Worm (Caenorhabditis elegans) whole organism, L1 larva: ENCODE data around the gene gem-1.

ENCODE experiments used
- C04F5.9 ChIP-seq: sonication (generic microtip); optimal IDR thresholded peaks from 2 replicates; lab custom pipeline; 2016; ENCODE audit warnings: missing genetic modification characterization, missing compliant biosample characterization
- C16A3.4 ChIP-seq: fragments of 150-350 bp; optimal IDR thresholded peaks from 2 replicates; lab custom pipeline; 2014; ENCODE audit warnings: missing biosample characterization, missing genetic modification characterization
- C34B4.2 ChIP-seq: sonication (generic microtip); optimal IDR thresholded peaks from 2 replicates; lab custom pipeline; 2017; ENCODE audit warnings: mild to moderate bottlenecking, missing genetic modification characterization, missing compliant biosample characterization
- ama-1 ChIP-seq: fragments of 150-350 bp; optimal IDR thresholded peaks from 2 replicates; lab custom pipeline; 2014
- blmp-1 ChIP-seq: fragments of 150-350 bp; optimal IDR thresholded peaks from 2 replicates; lab custom pipeline; 2014; ENCODE audit warnings: missing biosample characterization, missing genetic modification characterization
- ceh-8 ChIP-seq: fragments of 200-800 bp; sonication (Bioruptor generic); optimal IDR thresholded peaks from 2 replicates; lab custom pipeline; 2018; ENCODE audit warnings: mild to moderate bottlenecking, missing genetic modification characterization, moderate library complexity, missing compliant biosample characterization
- ceh-82 ChIP-seq, 3 experiments: fragments of 150-350 bp in 1 of 3; sonication (generic microtip) in 2 of 3; optimal IDR thresholded peaks; 2 replicates each; lab custom pipeline; 2014 to 2017; ENCODE audit warnings: missing biosample characterization in 3 of 3, missing genetic modification characterization in 3 of 3
- ceh-90 ChIP-seq: sonication (generic microtip); optimal IDR thresholded peaks from 2 replicates; lab custom pipeline; 2016; ENCODE audit warnings: missing genetic modification characterization, missing compliant biosample characterization
- ces-1 ChIP-seq: fragments of 150-350 bp; optimal IDR thresholded peaks from 2 replicates; lab custom pipeline; 2014; ENCODE audit warnings: missing biosample characterization, missing genetic modification reagents, missing genetic modification characterization
- dsc-1 ChIP-seq: sonication (generic microtip); optimal IDR thresholded peaks from 2 replicates; lab custom pipeline; 2016; ENCODE audit warnings: mild to moderate bottlenecking, missing genetic modification characterization, missing compliant biosample characterization
- efl-1 ChIP-seq, 4 experiments: fragments of 150-350 bp; optimal IDR thresholded peaks in 3 of 4; peaks in 1 of 4; 1 replicate in 1 of 4; 2 replicates in 3 of 4; lab custom pipeline; 2014; ENCODE audit warnings: missing biosample characterization in 2 of 4, missing genetic modification characterization in 2 of 4, missing genetic modification reagents in 2 of 4
- efl-3 ChIP-seq: fragments of 200-800 bp; sonication (Bioruptor generic); optimal IDR thresholded peaks from 2 replicates; lab custom pipeline; 2018; ENCODE audit warnings: mild to moderate bottlenecking, missing genetic modification characterization, missing compliant biosample characterization
- elt-2 ChIP-seq: sonication (generic microtip); optimal IDR thresholded peaks from 2 replicates; lab custom pipeline; 2016; ENCODE audit warnings: missing genetic modification characterization, mild to moderate bottlenecking, inconsistent platforms, missing compliant biosample characterization, missing genetic modification reagents
- ets-5 ChIP-seq: fragments of 200-800 bp; sonication (Bioruptor generic); IDR thresholded peaks from 2 replicates; pipeline ENCODE4 v1.3.6; 2022; ENCODE audit warnings: missing genetic modification characterization, missing compliant biosample characterization
- fkh-8 ChIP-seq: sonication (generic microtip); optimal IDR thresholded peaks from 2 replicates; lab custom pipeline; 2016; ENCODE audit warnings: mild to moderate bottlenecking, missing genetic modification characterization, missing compliant biosample characterization
- grh-1 ChIP-seq: fragments of 200-800 bp; sonication (Bioruptor generic); IDR thresholded peaks from 2 replicates; pipeline ENCODE4 v1.3.6; 2022; ENCODE audit warnings: missing genetic modification reagents, missing genetic modification characterization, missing compliant biosample characterization
- irx-1 ChIP-seq: sonication (generic microtip); optimal IDR thresholded peaks from 2 replicates; lab custom pipeline; 2016; ENCODE audit warnings: missing genetic modification characterization, missing compliant biosample characterization
- isw-1 ChIP-seq: fragments of 200-800 bp; sonication (Bioruptor generic); IDR thresholded peaks from 2 replicates; pipeline ENCODE4 v1.3.6; 2022; ENCODE audit warnings: missing genetic modification characterization, missing compliant biosample characterization
- jun-1 ChIP-seq: fragments of 150-350 bp; optimal IDR thresholded peaks from 2 replicates; lab custom pipeline; 2014; ENCODE audit warnings: missing biosample characterization, missing genetic modification reagents, missing genetic modification characterization
- lin-14 ChIP-seq: fragments of 200-800 bp; sonication (Bioruptor generic); optimal IDR thresholded peaks from 2 replicates; lab custom pipeline; 2018; ENCODE audit warnings: mild to moderate bottlenecking, missing genetic modification characterization, moderate library complexity, missing compliant biosample characterization
- lin-15B ChIP-seq: fragments of 150-350 bp; sonication (generic microtip); optimal IDR thresholded peaks from 3 replicates; lab custom pipeline; 2014; ENCODE audit warnings: missing biosample characterization, missing genetic modification characterization
- lin-35 ChIP-seq, 2 experiments: fragments of 150-350 bp; optimal IDR thresholded peaks; 2 replicates each; lab custom pipeline; 2014; ENCODE audit warnings: missing biosample characterization in 2 of 2, missing genetic modification characterization in 2 of 2, missing genetic modification reagents in 2 of 2
- lin-39 ChIP-seq: fragments of 150-350 bp; optimal IDR thresholded peaks from 2 replicates; lab custom pipeline; 2014; ENCODE audit warnings: missing biosample characterization, missing genetic modification reagents, missing genetic modification characterization
- lir-3 ChIP-seq: sonication (generic microtip); optimal IDR thresholded peaks from 2 replicates; lab custom pipeline; 2016; ENCODE audit warnings: mild to moderate bottlenecking, missing genetic modification characterization, moderate library complexity, missing compliant biosample characterization; ENCODE audit not compliant: poor library complexity
- mab-9 ChIP-seq: fragments of 200-800 bp; sonication (Bioruptor generic); IDR thresholded peaks from 2 replicates; pipeline ENCODE4 v1.3.6; 2022; ENCODE audit warnings: missing genetic modification reagents, missing genetic modification characterization, missing compliant biosample characterization
- mdl-1 ChIP-seq, 2 experiments: fragments of 150-350 bp; optimal IDR thresholded peaks; 2 replicates each; lab custom pipeline; 2014 to 2017; ENCODE audit warnings: missing biosample characterization in 2 of 2, missing genetic modification characterization in 2 of 2, inconsistent platforms in 1 of 2
- mef-2 ChIP-seq: fragments of 150-350 bp; optimal IDR thresholded peaks from 2 replicates; lab custom pipeline; 2014; ENCODE audit warnings: missing biosample characterization, missing genetic modification characterization
- nhr-11 ChIP-seq: fragments of 150-350 bp; optimal IDR thresholded peaks from 2 replicates; lab custom pipeline; 2014; ENCODE audit warnings: missing biosample characterization, missing genetic modification characterization
- nhr-12 ChIP-seq: sonication (generic microtip); optimal IDR thresholded peaks from 2 replicates; lab custom pipeline; 2017; ENCODE audit warnings: missing biosample characterization, missing genetic modification characterization
- nhr-19 ChIP-seq: fragments of 200-800 bp; sonication (Bioruptor generic); conservative IDR thresholded peaks from 2 replicates; pipeline ENCODE4 v1.3.6; 2022; ENCODE audit warnings: missing genetic modification characterization, missing compliant biosample characterization
- nhr-20 ChIP-seq: sonication (generic microtip); optimal IDR thresholded peaks from 2 replicates; lab custom pipeline; 2016; ENCODE audit warnings: mild to moderate bottlenecking, missing genetic modification characterization, missing compliant biosample characterization
- nhr-71 ChIP-seq: sonication (generic microtip); optimal IDR thresholded peaks from 2 replicates; lab custom pipeline; 2016; ENCODE audit warnings: mild to moderate bottlenecking, missing genetic modification characterization, moderate library complexity, missing compliant biosample characterization
- nhr-84 ChIP-seq: sonication (generic microtip); optimal IDR thresholded peaks from 2 replicates; lab custom pipeline; 2017; ENCODE audit warnings: missing biosample characterization, missing genetic modification characterization
- nhr-85 ChIP-seq: sonication (generic microtip); peaks from one replicate; lab custom pipeline; 2016; ENCODE audit warnings: missing genetic modification characterization, inconsistent platforms, missing compliant biosample characterization
- nhr-90 ChIP-seq: sonication (generic microtip); optimal IDR thresholded peaks from 2 replicates; lab custom pipeline; 2016; ENCODE audit warnings: mild to moderate bottlenecking, missing genetic modification characterization, missing compliant biosample characterization; ENCODE audit not compliant: poor library complexity
- pag-3 ChIP-seq: sonication (generic microtip); optimal IDR thresholded peaks from 2 replicates; lab custom pipeline; 2017; ENCODE audit warnings: missing genetic modification characterization, mild to moderate bottlenecking, missing compliant biosample characterization, antibody characterized with exemption, borderline replicate concordance; ENCODE audit not compliant: insufficient read depth
- pqm-1 ChIP-seq: sonication (generic microtip); optimal IDR thresholded peaks from 3 replicates; lab custom pipeline; 2017; ENCODE audit warnings: missing biosample characterization, missing genetic modification characterization
- rnt-1 ChIP-seq: sonication (generic microtip); optimal IDR thresholded peaks from 2 replicates; lab custom pipeline; 2016; ENCODE audit warnings: mild to moderate bottlenecking, missing genetic modification characterization, moderate library complexity, missing compliant biosample characterization
- skn-1 ChIP-seq: fragments of 150-350 bp; optimal IDR thresholded peaks from 2 replicates; lab custom pipeline; 2014; ENCODE audit warnings: missing biosample characterization, missing genetic modification characterization
- snu-23 ChIP-seq: sonication (generic microtip); optimal IDR thresholded peaks from 2 replicates; lab custom pipeline; 2016; ENCODE audit warnings: missing genetic modification characterization, missing compliant biosample characterization
- sox-4 ChIP-seq: sonication (generic microtip); optimal IDR thresholded peaks from 2 replicates; lab custom pipeline; 2016; ENCODE audit warnings: missing genetic modification characterization, missing compliant biosample characterization
- swsn-7 ChIP-seq: sonication (generic microtip); optimal IDR thresholded peaks from 2 replicates; lab custom pipeline; 2016; ENCODE audit warnings: missing genetic modification characterization, missing compliant biosample characterization
- tbx-2 ChIP-seq: sonication (generic microtip); optimal IDR thresholded peaks from 2 replicates; lab custom pipeline; 2016; ENCODE audit warnings: missing genetic modification characterization, missing compliant biosample characterization
- tlp-1 ChIP-seq: fragments of 150-350 bp; optimal IDR thresholded peaks from 2 replicates; lab custom pipeline; 2014; ENCODE audit warnings: missing biosample characterization, missing genetic modification characterization
- unc-30 ChIP-seq: sonication (generic microtip); optimal IDR thresholded peaks from 2 replicates; lab custom pipeline; 2017; ENCODE audit warnings: missing biosample characterization, missing genetic modification characterization
- xbp-1 ChIP-seq: sonication (generic microtip); optimal IDR thresholded peaks from 2 replicates; lab custom pipeline; 2016; ENCODE audit warnings: missing genetic modification characterization, missing compliant biosample characterization
- ztf-4 ChIP-seq: fragments of 150-350 bp; optimal IDR thresholded peaks from 2 replicates; lab custom pipeline; 2014; ENCODE audit warnings: missing biosample characterization, missing genetic modification characterization

The gem-1 gene

DNA sequence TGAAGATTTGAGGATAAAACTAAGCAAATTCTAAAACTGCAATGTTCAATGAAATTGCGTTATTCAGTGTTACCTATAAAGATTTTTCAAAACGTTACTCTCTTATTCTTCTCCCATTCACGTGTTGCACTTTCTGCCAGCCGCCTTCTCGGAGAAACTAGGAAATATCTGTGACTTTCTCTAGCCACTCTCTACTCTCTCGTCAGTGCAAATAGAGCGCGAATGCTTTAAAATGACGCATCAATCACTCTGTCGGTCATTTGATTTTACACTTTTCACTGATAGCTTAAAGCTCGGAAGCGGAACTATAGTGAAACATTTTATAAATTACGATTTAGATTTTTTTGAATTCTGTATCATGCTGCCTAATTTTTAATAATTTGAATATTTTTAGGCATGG lies 47.9 kb downstream of the gem-1 start (continued):
- TF ChIP-seq efl-3: no peak
- TF ChIP-seq lin-15B (tag; lab: Kevin White, UChicago): peak; percentile 57
- no peak for TF ChIP-seq tlp-1 (tag; lab: Kevin White, UChicago)
- peak; percentile 96 for TF ChIP-seq lin-39 (tag; lab: Kevin White, UChicago)
- peak; percentile 79 for TF ChIP-seq ztf-4 (tag; lab: Kevin White, UChicago)
- no peak for TF ChIP-seq ceh-8
- TF ChIP-seq skn-1 (tag; lab: Kevin White, UChicago): peak; percentile 92
- peak; percentile 94 for TF ChIP-seq snu-23 (GFP tag; lab: Kevin White, UChicago)
- peak; percentile 90 for TF ChIP-seq blmp-1
- TF ChIP-seq ets-5 (GFP tag; lab: Robert Waterston, UW): no peak
- peak; percentile 74 for TF ChIP-seq jun-1 (tag; lab: Kevin White, UChicago)
- peak; percentile 56 for TF ChIP-seq irx-1 (tag; lab: Kevin White, UChicago)
- peak; percentile 51 for TF ChIP-seq nhr-90
- TF ChIP-seq ama-1 (lab: Kevin White, UChicago): no peak
- peak; percentile 89 for TF ChIP-seq rnt-1 (tag; lab: Kevin White, UChicago)
- peak; percentile 89 for TF ChIP-seq nhr-19
- TF ChIP-seq swsn-7 (tag; lab: Kevin White, UChicago): peak; percentile 74
- no peak for TF ChIP-seq grh-1 (GFP tag; lab: Robert Waterston, UW)
- TF ChIP-seq nhr-84: no peak
- no peak for TF ChIP-seq nhr-12 (tag; lab: Kevin White, UChicago)
- TF ChIP-seq fkh-8 (tag; lab: Kevin White, UChicago): peak; percentile 82
- TF ChIP-seq xbp-1 (tag; lab: Kevin White, UChicago): peak; percentile 76
- peak; percentile 36 for TF ChIP-seq dsc-1 (tag; lab: Kevin White, UChicago)
- peak; percentile 47 for TF ChIP-seq mef-2 (tag; lab: Kevin White, UChicago)
- no peak for TF ChIP-seq nhr-11 (tag; lab: Kevin White, UChicago)
- no peak for TF ChIP-seq mab-9 (GFP tag; lab: Robert Waterston, UW)
- peak; percentile 93 for TF ChIP-seq pag-3 (tag; lab: Kevin White, UChicago)
- peak; percentile 83 for TF ChIP-seq tbx-2 (tag; lab: Kevin White, UChicago)
- TF ChIP-seq efl-1 (optimal IDR thresholded peaks at IDR 0.05; lab: Kevin White, UChicago): peak; percentile 58 to 67
- TF ChIP-seq efl-1 (GFP tag; optimal IDR thresholded peaks at IDR 0.05 in 1 of 2; lab: Kevin White, UChicago): peak; percentile 49 to 73
- peak; percentile 14; the same call in 1 of the 2 replicates for TF ChIP-seq isw-1 (GFP tag; lab: Robert Waterston, UW)
- peak; percentile 88 for TF ChIP-seq C16A3.4 (tag; lab: Kevin White, UChicago)
- no peak for TF ChIP-seq pqm-1 (tag; lab: Kevin White, UChicago)
- TF ChIP-seq elt-2 (tag; lab: Kevin White, UChicago): peak; percentile 61
- no peak for TF ChIP-seq ceh-90 (tag; lab: Kevin White, UChicago)
- peak; percentile 32 to 78 (median 52) for TF ChIP-seq ceh-82 (tag; optimal IDR thresholded peaks at IDR 0.05; lab: Kevin White, UChicago)
- TF ChIP-seq lir-3: peak; percentile 42
- TF ChIP-seq nhr-71 (tag; lab: Kevin White, UChicago): peak; percentile 96
- peak in 1 of 2 experiments; percentile 94 for TF ChIP-seq mdl-1 (tag; optimal IDR thresholded peaks at IDR 0.05; lab: Kevin White, UChicago)

ce11 chrX:13328034-13328433 lies 48.8 kb downstream of the gem-1 start, which contains the start of gene sir-2.2:
Gene sir-2.2, plus strand, starts transcription at chrX:13328067.
- TF ChIP-seq C34B4.2 (tag; lab: Kevin White, UChicago): no peak
- no peak for TF ChIP-seq ces-1
- peak; percentile 57 for TF ChIP-seq elt-2 (tag; lab: Kevin White, UChicago)
- TF ChIP-seq C04F5.9 (tag; lab: Kevin White, UChicago): no peak
- no peak for TF ChIP-seq pqm-1 (tag; lab: Kevin White, UChicago)
- peak; percentile 9 for TF ChIP-seq blmp-1
- no peak for TF ChIP-seq unc-30 (tag; lab: Kevin White, UChicago)
- no peak for TF ChIP-seq sox-4 (tag; lab: Kevin White, UChicago)
- peak; percentile 58 for TF ChIP-seq nhr-85 (tag; lab: Kevin White, UChicago)
- TF ChIP-seq ceh-8: no peak
- peak; percentile 51 for TF ChIP-seq nhr-20 (tag; lab: Kevin White, UChicago)
- peak; percentile 21 for TF ChIP-seq lin-14 (GFP tag; lab: Kevin White, UChicago)
- peak in 1 of 2 experiments; percentile 28 for TF ChIP-seq lin-35 (GFP tag; optimal IDR thresholded peaks at IDR 0.05; lab: Kevin White, UChicago)
- TF ChIP-seq ceh-82 (tag; optimal IDR thresholded peaks at IDR 0.05; lab: Kevin White, UChicago): no peak
- TF ChIP-seq nhr-71 (tag; lab: Kevin White, UChicago): peak; percentile 40
- peak; percentile 32 for TF ChIP-seq nhr-90
